Worm (Caenorhabditis elegans): Measurements from ENCODE around the gene F01G4.6.

DNA sequence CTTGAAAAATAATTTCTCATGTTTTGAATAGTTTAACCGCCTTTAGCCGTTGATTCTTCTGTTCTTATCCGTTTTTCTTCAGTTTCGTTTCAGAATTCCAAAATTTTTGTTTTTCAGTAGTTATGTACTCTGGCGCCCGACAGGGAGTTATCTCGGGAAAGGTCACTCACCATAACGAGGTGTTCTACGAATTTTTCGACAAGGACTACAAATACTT, 6.2 kb downstream of the F01G4.6 start, which contains the start of gene F01G4.4:
- TF ChIP-seq ama-1 (optimal IDR thresholded peaks at IDR 0.05) (no peak), B0310.2 (tag; optimal IDR thresholded peaks at IDR 0.05) (no peak), flt-1 (GFP tag; IDR thresholded peaks at IDR 0.05) (no peak), sea-1 (GFP tag; conservative IDR thresholded peaks at IDR 0.05) (no peak), tbx-11 (GFP tag; IDR thresholded peaks at IDR 0.05) (no peak), aly-1 (tag; optimal IDR thresholded peaks at IDR 0.05) (no peak), hmbx-1 (tag; optimal IDR thresholded peaks at IDR 0.05) (no peak), ceh-13 (GFP tag; optimal IDR thresholded peaks at IDR 0.05) (no peak), F13C5.2 (tag; optimal IDR thresholded peaks at IDR 0.05) (no peak), tbx-37 (GFP tag; conservative IDR thresholded peaks at IDR 0.05) (no peak), ceh-36 (tag; optimal IDR thresholded peaks at IDR 0.05) (no peak), ets-7 (tag; optimal IDR thresholded peaks at IDR 0.05) (no peak), hnd-1 (tag; optimal IDR thresholded peaks at IDR 0.05) (no peak)

Data from whole organism, early embryonic.